Worm (Caenorhabditis elegans): ENCODE results near the gene srbc-27.
"Not testable (repeated sequence)": the region's sequence is repeated elsewhere in the genome, so short reads cannot be mapped to it uniquely, and the experiment has no call there.

Gene srbc-27

ce11 chrV:17436492-17436891, 5.5 kb downstream of the srbc-27 start, which contains the start of gene F20E11.18:
Gene F20E11.18, minus strand, starts transcription at chrV:17436592.
- TF ChIP-seq eor-1 (tag; optimal IDR thresholded peaks at IDR 0.05), result no peak
- no peak for TF ChIP-seq nhr-43 (tag; optimal IDR thresholded peaks at IDR 0.05; ENCODE audit: poor library complexity, severe bottlenecking)
- TF ChIP-seq nhr-25 (tag; optimal IDR thresholded peaks at IDR 0.05), result no peak

- TF ChIP-seq eor-1 (tag; optimal IDR thresholded peaks at IDR 0.05), result no peak
- TF ChIP-seq skn-1 (tag; optimal IDR thresholded peaks at IDR 0.05), result no peak
- no peak for TF ChIP-seq pqm-1 (tag; optimal IDR thresholded peaks at IDR 0.05)
- no peak for TF ChIP-seq ceh-16 (tag; optimal IDR thresholded peaks at IDR 0.05)
- TF ChIP-seq elt-1 (tag; optimal IDR thresholded peaks at IDR 0.05), result no peak
- no peak for TF ChIP-seq zag-1 (tag; optimal IDR thresholded peaks at IDR 0.05)
- TF ChIP-seq nhr-23 (tag; optimal IDR thresholded peaks at IDR 0.05), result no peak
- TF ChIP-seq egl-5 (tag; optimal IDR thresholded peaks at IDR 0.05), result no peak
- no peak for TF ChIP-seq nfya-1 (tag; optimal IDR thresholded peaks at IDR 0.05; ENCODE audit: insufficient read depth)
- no peak for TF ChIP-seq fos-1 (tag; optimal IDR thresholded peaks at IDR 0.05)
- no peak for TF ChIP-seq nhr-67 (tag; optimal IDR thresholded peaks at IDR 0.05)
- TF ChIP-seq ztf-4 (tag; optimal IDR thresholded peaks at IDR 0.05), result no peak
- no peak for TF ChIP-seq nhr-77 (tag; optimal IDR thresholded peaks at IDR 0.05)
- TF ChIP-seq nhr-11 (tag; optimal IDR thresholded peaks at IDR 0.05), result no peak
- TF ChIP-seq lin-15B (tag; optimal IDR thresholded peaks at IDR 0.05), result no peak
- TF ChIP-seq ceh-9 (tag; optimal IDR thresholded peaks at IDR 0.05), result no peak
Observed at ce11 chrV:17438317-17438716, 7.3 kb downstream of the srbc-27 start, which contains the start of gene srsx-2. Gene srsx-2, minus strand, starts transcription at chrV:17438417.

- TF ChIP-seq sea-2 (GFP tag; optimal IDR thresholded peaks at IDR 0.05) (no peak), nhr-237 (tag; optimal IDR thresholded peaks at IDR 0.05) (no peak), unc-39 (tag; optimal IDR thresholded peaks at IDR 0.05) (no peak), nhr-77 (tag; optimal IDR thresholded peaks at IDR 0.05) (no peak), unc-62 (GFP tag; optimal IDR thresholded peaks at IDR 0.05) (no peak), ceh-28 (tag; optimal IDR thresholded peaks at IDR 0.05) (no peak), nfya-1 (tag; optimal IDR thresholded peaks at IDR 0.05; ENCODE audit: insufficient read depth) (no peak), nhr-43 (tag; optimal IDR thresholded peaks at IDR 0.05; ENCODE audit: poor library complexity, severe bottlenecking) (no peak), nhr-76 (tag; optimal IDR thresholded peaks at IDR 0.05) (no peak), daf-12 (tag; optimal IDR thresholded peaks at IDR 0.05) (no peak), nhr-25 (tag; optimal IDR thresholded peaks at IDR 0.05) (no peak)
Observed at ce11 chrV:17439406-17439805, 8.4 kb downstream of the srbc-27 start, which contains the start of gene srh-154. Gene srh-154, plus strand, starts transcription at chrV:17439706.

- TF ChIP-seq daf-12 (tag; optimal IDR thresholded peaks at IDR 0.05), result no peak
- TF ChIP-seq jun-1 (tag; optimal IDR thresholded peaks at IDR 0.05), result no peak
- no peak for TF ChIP-seq elt-2 (tag; optimal IDR thresholded peaks at IDR 0.05)
- TF ChIP-seq ceh-9 (tag; optimal IDR thresholded peaks at IDR 0.05), result no peak
- TF ChIP-seq zag-1 (tag; optimal IDR thresholded peaks at IDR 0.05), result no peak
- no peak for TF ChIP-seq pqm-1 (tag; optimal IDR thresholded peaks at IDR 0.05)
Observed at ce11 chrV:17449836-17450235, 18.8 kb downstream of the srbc-27 start.

- not testable (repeated sequence) for TF ChIP-seq pha-4, ztf-4, ceh-16 (tag; optimal IDR thresholded peaks at IDR 0.05)
Observed at ce11 chrV:17456197-17456596, 25.2 kb downstream of the srbc-27 start, which contains the start of gene srh-203. Gene srh-203, minus strand, starts transcription at chrV:17456297.

- no peak for TF ChIP-seq nfya-1 (tag; optimal IDR thresholded peaks at IDR 0.05; ENCODE audit: insufficient read depth)
- TF ChIP-seq skn-1 (tag; optimal IDR thresholded peaks at IDR 0.05), result no peak
- no peak for TF ChIP-seq hmg-11 (tag; optimal IDR thresholded peaks at IDR 0.05)
- TF ChIP-seq elt-1 (tag; optimal IDR thresholded peaks at IDR 0.05), result no peak
- TF ChIP-seq lsy-12 (tag; optimal IDR thresholded peaks at IDR 0.05), result no peak
- TF ChIP-seq ZK546.5 (tag; optimal IDR thresholded peaks at IDR 0.05), result no peak
- no peak for TF ChIP-seq elt-2 (tag; optimal IDR thresholded peaks at IDR 0.05)
- no peak for TF ChIP-seq nhr-25 (tag; optimal IDR thresholded peaks at IDR 0.05)
- no peak for TF ChIP-seq elt-3 (tag; optimal IDR thresholded peaks at IDR 0.05)
- no peak for TF ChIP-seq ama-1 (optimal IDR thresholded peaks at IDR 0.05)
- no peak for TF ChIP-seq nhr-11 (tag; optimal IDR thresholded peaks at IDR 0.05)
- TF ChIP-seq ceh-16 (tag; optimal IDR thresholded peaks at IDR 0.05), result no peak
- no peak for TF ChIP-seq ceh-28 (tag; optimal IDR thresholded peaks at IDR 0.05)
- no peak for TF ChIP-seq pha-4 (tag; optimal IDR thresholded peaks at IDR 0.05)
- TF ChIP-seq jun-1 (tag; optimal IDR thresholded peaks at IDR 0.05), result no peak
- no peak for TF ChIP-seq ceh-82 (tag; optimal IDR thresholded peaks at IDR 0.05)
- no peak for TF ChIP-seq mdl-1 (tag; optimal IDR thresholded peaks at IDR 0.05)
- no peak for TF ChIP-seq fos-1 (tag; optimal IDR thresholded peaks at IDR 0.05)
- no peak for TF ChIP-seq nhr-12 (tag; optimal IDR thresholded peaks at IDR 0.05)
- TF ChIP-seq ztf-4 (tag; optimal IDR thresholded peaks at IDR 0.05), result no peak
Observed at ce11 chrV:17458069-17458468, 27.1 kb downstream of the srbc-27 start, which contains the start of gene str-200. Gene str-200, minus strand, starts transcription at chrV:17458169.
